Fruit fly (Drosophila melanogaster) whole organism, pupa: Measurements from ENCODE around the gene CG15336.

ENCODE experiments used
- CG10348 ChIP-seq: fragments of 200-800 bp; sonication (Bioruptor generic); IDR thresholded peaks from 2 replicates; pipeline ENCODE4 v1.3.6; 2022; ENCODE audit warnings: missing biosample characterization, missing genetic modification characterization
- CG12605 ChIP-seq: fragments of 200-800 bp; sonication (Bioruptor generic); IDR thresholded peaks from 2 replicates; pipeline ENCODE4 v1.3.6; 2022; ENCODE audit warnings: missing biosample characterization, missing genetic modification characterization
- CG13204 ChIP-seq: fragments of 200-800 bp; sonication (Bioruptor generic); optimal IDR thresholded peaks from 2 replicates; lab custom pipeline; 2018; ENCODE audit warnings: missing biosample characterization, mild to moderate bottlenecking, missing genetic modification characterization, moderate library complexity
- CG14655 ChIP-seq: fragments of 200-800 bp; sonication (Bioruptor generic); optimal IDR thresholded peaks from 3 replicates; lab custom pipeline; 2017; ENCODE audit warnings: mild to moderate bottlenecking, missing biosample characterization, missing genetic modification reagents, missing genetic modification characterization
- CG15710 ChIP-seq: fragments of 200-800 bp; sonication (Bioruptor generic); optimal IDR thresholded peaks from 2 replicates; lab custom pipeline; 2018; ENCODE audit warnings: missing biosample characterization, mild to moderate bottlenecking, missing genetic modification characterization, moderate library complexity
- CG17806 ChIP-seq: fragments of 200-800 bp; sonication (Bioruptor generic); optimal IDR thresholded peaks from 2 replicates; lab custom pipeline; 2018; ENCODE audit warnings: missing biosample characterization, mild to moderate bottlenecking, missing genetic modification characterization, moderate library complexity
- CG32121 ChIP-seq: fragments of 200-800 bp; sonication (Bioruptor generic); IDR thresholded peaks from 2 replicates; pipeline ENCODE4 v1.3.6; 2022; ENCODE audit warnings: missing biosample characterization, missing genetic modification characterization
- CG34367 ChIP-seq: fragments of 200-800 bp; sonication (Bioruptor generic); optimal IDR thresholded peaks from 2 replicates; lab custom pipeline; 2018; ENCODE audit warnings: missing biosample characterization, mild to moderate bottlenecking, missing genetic modification characterization
- CG4496 ChIP-seq: fragments of 200-800 bp; sonication (Bioruptor generic); IDR thresholded peaks from 3 replicates; pipeline ENCODE4 v1.3.6; 2022; ENCODE audit warnings: missing biosample characterization, missing genetic modification characterization
- CG8159 ChIP-seq: fragments of 200-800 bp; sonication (Bioruptor generic); optimal IDR thresholded peaks from 3 replicates; lab custom pipeline; 2018; ENCODE audit warnings: missing biosample characterization, mild to moderate bottlenecking, missing genetic modification characterization, moderate library complexity
- CG8301 ChIP-seq: fragments of 200-800 bp; sonication (Bioruptor generic); optimal IDR thresholded peaks from 2 replicates; lab custom pipeline; 2018; ENCODE audit warnings: missing biosample characterization, mild to moderate bottlenecking, missing genetic modification characterization
- CG9948 ChIP-seq: fragments of 200-800 bp; sonication (Bioruptor generic); optimal IDR thresholded peaks from 2 replicates; lab custom pipeline; 2018; ENCODE audit warnings: missing biosample characterization, mild to moderate bottlenecking, missing genetic modification characterization, moderate library complexity
- D1 ChIP-seq: fragments of 200-800 bp; sonication (Bioruptor generic); optimal IDR thresholded peaks from 2 replicates; lab custom pipeline; 2018; ENCODE audit warnings: missing biosample characterization, mild to moderate bottlenecking, missing genetic modification characterization, moderate library complexity
- Ets98B ChIP-seq: fragments of 200-800 bp; sonication (Bioruptor generic); IDR thresholded peaks from 2 replicates; pipeline ENCODE4 v1.3.6; 2022; ENCODE audit warnings: missing biosample characterization, missing genetic modification characterization
- Pif1A ChIP-seq: fragments of 200-800 bp; sonication (Bioruptor generic); optimal IDR thresholded peaks from 3 replicates; lab custom pipeline; 2016; ENCODE audit warnings: missing biosample characterization, missing genetic modification characterization
- Pif1B ChIP-seq: fragments of 200-800 bp; sonication (Bioruptor generic); optimal IDR thresholded peaks from 3 replicates; lab custom pipeline; 2016; ENCODE audit warnings: missing biosample characterization, missing genetic modification characterization
- Snoo ChIP-seq: fragments of 200-800 bp; sonication (Bioruptor generic); optimal IDR thresholded peaks from 3 replicates; lab custom pipeline; 2017; ENCODE audit warnings: missing biosample characterization, mild to moderate bottlenecking, missing genetic modification characterization, inconsistent platforms
- fd96Ca ChIP-seq: fragments of 200-800 bp; sonication (Bioruptor generic); IDR thresholded peaks from 3 replicates; pipeline ENCODE4 v1.3.6; 2022; ENCODE audit warnings: missing biosample characterization, missing genetic modification characterization
- gl ChIP-seq: fragments of 200-800 bp; sonication (Bioruptor generic); optimal IDR thresholded peaks from 2 replicates; lab custom pipeline; 2018; ENCODE audit warnings: missing biosample characterization, mild to moderate bottlenecking, missing genetic modification characterization
- rn ChIP-seq: fragments of 200-800 bp; sonication (Bioruptor generic); IDR thresholded peaks from 2 replicates; pipeline ENCODE4 v1.3.6; 2022; ENCODE audit warnings: missing biosample characterization, missing genetic modification characterization

The CG15336 gene

dm6 chrX:8107936-8108335 lies 39.8 kb upstream of the CG15336 start:
- TF ChIP-seq Snoo (tag; lab: Kevin White, UChicago) = no peak
- TF ChIP-seq D1 (tag; lab: Kevin White, UChicago) = no peak

dm6 chrX:8110984-8111383 lies 36.8 kb upstream of the CG15336 start:
- no peak for TF ChIP-seq CG17806

dm6 chrX:8112715-8113114 lies 35.0 kb upstream of the CG15336 start:
- TF ChIP-seq rn (GFP tag; lab: Robert Waterston, UW) (no peak), fd96Ca (GFP tag; lab: Robert Waterston, UW) (0 out of 3 replicates have a peak, but pooled peaks have one; percentile 14), CG34367 (tag; lab: Kevin White, UChicago) (no peak)
- TF ChIP-seq, all 21 proteins: peak for 1

dm6 chrX:8113386-8114279 lies 34.1 kb upstream of the CG15336 start:
- TF ChIP-seq CG12605 (GFP tag; lab: Robert Waterston, UW) = no peak
- TF ChIP-seq gl (tag; lab: Kevin White, UChicago) = no peak
- 0 out of 3 replicates have a peak, but pooled peaks have one; percentile 10 for TF ChIP-seq fd96Ca (GFP tag; lab: Robert Waterston, UW)
- peak; percentile 5 for TF ChIP-seq CG9948 (tag; lab: Kevin White, UChicago)
- no peak for TF ChIP-seq CG4496 (GFP tag; lab: Robert Waterston, UW)
- no peak; the same call in 1 of the 2 replicates for TF ChIP-seq CG32121
- TF ChIP-seq CG17806 = no peak
- peak; percentile 8 for TF ChIP-seq CG15710 (tag; lab: Kevin White, UChicago)
- TF ChIP-seq Ets98B = no peak
- TF ChIP-seq Pif1A (GFP tag; lab: Kevin White, UChicago) = no peak
- TF ChIP-seq CG13204 (GFP tag; lab: Kevin White, UChicago) = no peak
- TF ChIP-seq D1 (tag; lab: Kevin White, UChicago) = no peak

- TF ChIP-seq CG8301 (tag; lab: Kevin White, UChicago) (no peak), CG17806 (peak; percentile 20), CG12605 (GFP tag; lab: Robert Waterston, UW) (no peak), fd96Ca (GFP tag; lab: Robert Waterston, UW) (peak; percentile 19; the same call in 1 of the 3 replicates), CG15710 (tag; lab: Kevin White, UChicago) (peak; percentile 6), CG10348 (GFP tag; lab: Robert Waterston, UW) (no peak), Snoo (tag; lab: Kevin White, UChicago) (no peak), CG9948 (tag; lab: Kevin White, UChicago) (peak; percentile 16), CG14655 (GFP tag; lab: Kevin White, UChicago) (no peak), CG8159 (tag; lab: Kevin White, UChicago) (peak; percentile 22), Ets98B (peak; percentile 14), CG32121 (peak; percentile 7; the same call in 1 of the 2 replicates), CG4496 (GFP tag; lab: Robert Waterston, UW) (peak; percentile 50; the same call in 2 of the 3 replicates), D1 (tag; lab: Kevin White, UChicago) (no peak), Pif1A (GFP tag; lab: Kevin White, UChicago) (peak; percentile 7), rn (GFP tag; lab: Robert Waterston, UW) (no peak)
Observed at dm6 chrX:8114476-8115342, 33.0 kb upstream of the CG15336 start.

- TF ChIP-seq Pif1B (GFP tag; lab: Kevin White, UChicago) = no peak
Observed at dm6 chrX:8115343-8115676, 32.4 kb upstream of the CG15336 start.

dm6 chrX:8115717-8116311 lies 31.9 kb upstream of the CG15336 start, which contains the start of gene Gclc:
TSS of gene Gclc (minus strand) at chrX:8116147.
- no peak for TF ChIP-seq CG32121
- TF ChIP-seq CG14655 (GFP tag; lab: Kevin White, UChicago) = no peak
- TF ChIP-seq Pif1A (GFP tag; lab: Kevin White, UChicago) = peak; percentile 23
- TF ChIP-seq Pif1B (GFP tag; lab: Kevin White, UChicago) = peak; percentile 0
- TF ChIP-seq CG15710 (tag; lab: Kevin White, UChicago) = no peak
